Worm (Caenorhabditis elegans) whole organism, mixed stage, embryonic: ENCODE results near the gene rnh-2.

ENCODE experiments used
- blmp-1 ChIP-seq: fragments of 150-350 bp; optimal IDR thresholded peaks from 2 replicates; lab custom pipeline; 2014; ENCODE audit warnings: missing biosample characterization, missing genetic modification characterization
- ceh-83 ChIP-seq: fragments of 200-800 bp; sonication (Bioruptor generic); optimal IDR thresholded peaks from 2 replicates; lab custom pipeline; 2018; ENCODE audit warnings: mild to moderate bottlenecking, missing genetic modification characterization, missing compliant biosample characterization
- ces-1 ChIP-seq: fragments of 150-350 bp; optimal IDR thresholded peaks from 2 replicates; lab custom pipeline; 2014; ENCODE audit warnings: missing biosample characterization, missing genetic modification reagents, missing genetic modification characterization
- elt-3 ChIP-seq: fragments of 150-350 bp; optimal IDR thresholded peaks from 2 replicates; lab custom pipeline; 2014; ENCODE audit warnings: missing biosample characterization, missing genetic modification characterization
- flh-1 ChIP-seq: fragments of 200-800 bp; sonication (Bioruptor generic); optimal IDR thresholded peaks from 2 replicates; lab custom pipeline; 2018; ENCODE audit warnings: mild to moderate bottlenecking, missing genetic modification characterization, moderate library complexity, missing compliant biosample characterization
- lsy-2 ChIP-seq: fragments of 150-350 bp; optimal IDR thresholded peaks from 2 replicates; lab custom pipeline; 2014; ENCODE audit warnings: missing biosample characterization, missing genetic modification characterization
- mab-5 ChIP-seq: fragments of 150-350 bp; optimal IDR thresholded peaks from 2 replicates; lab custom pipeline; 2014; ENCODE audit warnings: missing biosample characterization, missing genetic modification characterization
- nhr-12 ChIP-seq: fragments of 150-350 bp; optimal IDR thresholded peaks from 2 replicates; lab custom pipeline; 2014; ENCODE audit warnings: missing biosample characterization, missing genetic modification characterization
- nhr-237 ChIP-seq: fragments of 150-350 bp; optimal IDR thresholded peaks from 2 replicates; lab custom pipeline; 2014; ENCODE audit warnings: missing biosample characterization, missing genetic modification characterization
- pha-4 ChIP-seq: fragments of 150-350 bp; optimal IDR thresholded peaks from 2 replicates; lab custom pipeline; 2018; ENCODE audit warnings: missing biosample characterization, missing genetic modification reagents, missing genetic modification characterization
- snpc-4 ChIP-seq: fragments of 150-350 bp; optimal IDR thresholded peaks from 2 replicates; lab custom pipeline; 2014; ENCODE audit warnings: missing biosample characterization, missing genetic modification characterization
- unc-39 ChIP-seq: fragments of 150-350 bp; optimal IDR thresholded peaks from 2 replicates; lab custom pipeline; 2014; ENCODE audit warnings: missing biosample characterization, missing genetic modification characterization
- ztf-11 ChIP-seq: fragments of 150-350 bp; optimal IDR thresholded peaks from 2 replicates; lab custom pipeline; 2014; ENCODE audit warnings: missing biosample characterization, missing genetic modification characterization

DNA sequence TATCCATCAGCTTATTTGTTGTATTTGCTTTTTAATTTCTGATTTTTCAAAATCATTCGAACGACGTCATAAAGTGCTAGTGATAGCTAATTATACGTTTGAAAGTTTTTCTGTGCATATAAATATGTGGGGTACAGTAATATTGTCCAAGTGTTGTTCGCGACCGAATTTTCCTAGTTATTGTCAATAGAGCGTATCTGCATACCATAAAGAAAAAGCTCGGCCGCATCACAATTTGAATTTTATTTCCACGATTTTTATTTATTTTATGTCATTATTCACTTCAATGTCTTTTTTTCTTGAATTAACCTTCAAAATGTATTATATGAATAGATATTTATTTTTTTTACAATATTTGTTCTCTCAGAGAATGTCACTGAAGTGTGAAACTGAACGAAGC lies at the start of gene rnh-2:
- TF ChIP-seq ceh-83: no peak
- TF ChIP-seq flh-1 (GFP tag; lab: Kevin White, UChicago): no peak
- TF ChIP-seq elt-3 (tag; lab: Kevin White, UChicago): no peak
- TF ChIP-seq lsy-2 (tag; lab: Kevin White, UChicago): peak; percentile 91
- TF ChIP-seq unc-39: no peak
- TF ChIP-seq mab-5: no peak
- no peak for TF ChIP-seq nhr-12 (tag; lab: Kevin White, UChicago)
- no peak for TF ChIP-seq blmp-1 (tag; lab: Kevin White, UChicago)
- TF ChIP-seq ces-1 (GFP tag; lab: Kevin White, UChicago): no peak
- peak; percentile 32 for TF ChIP-seq nhr-237 (tag; lab: Kevin White, UChicago)
- peak; percentile 78 for TF ChIP-seq pha-4 (tag; lab: Kevin White, UChicago)
- TF ChIP-seq ztf-11 (tag; lab: Kevin White, UChicago): no peak
- TF ChIP-seq snpc-4 (tag; lab: Kevin White, UChicago): no peak
